Worm (Caenorhabditis elegans) whole organism, L4 larva: ENCODE measurements around the gene gpa-7.

ENCODE experiments used
- ZK546.5 ChIP-seq, 2 experiments: sonication (generic microtip); optimal IDR thresholded peaks; 2 replicates each; lab custom pipeline; 2017; ENCODE audit warnings: missing biosample characterization in 2 of 2, missing genetic modification characterization in 2 of 2
- aly-2 ChIP-seq: sonication (generic microtip); optimal IDR thresholded peaks from 2 replicates; lab custom pipeline; 2018; ENCODE audit warnings: missing biosample characterization, missing genetic modification characterization
- ceh-82 ChIP-seq: sonication (generic microtip); optimal IDR thresholded peaks from 2 replicates; lab custom pipeline; 2017; ENCODE audit warnings: missing biosample characterization, missing genetic modification characterization
- dpl-1 ChIP-seq: fragments of 150-350 bp; optimal IDR thresholded peaks from 2 replicates; lab custom pipeline; 2014; ENCODE audit warnings: missing biosample characterization, missing genetic modification reagents, missing genetic modification characterization
- fkh-10 ChIP-seq: fragments of 150-350 bp; optimal IDR thresholded peaks from 2 replicates; lab custom pipeline; 2014; ENCODE audit warnings: missing biosample characterization, missing genetic modification reagents, missing genetic modification characterization
- lir-3 ChIP-seq: sonication (generic microtip); optimal IDR thresholded peaks from 2 replicates; lab custom pipeline; 2016; ENCODE audit warnings: mild to moderate bottlenecking, missing genetic modification characterization, missing compliant biosample characterization
- mdl-1 ChIP-seq, 2 experiments: fragments of 150-350 bp in 1 of 2; sonication (generic microtip) in 1 of 2; optimal IDR thresholded peaks; 2 replicates each; lab custom pipeline; 2014 to 2017; ENCODE audit warnings: missing biosample characterization in 2 of 2, missing genetic modification characterization in 2 of 2
- nhr-28 ChIP-seq: fragments of 150-350 bp; optimal IDR thresholded peaks from 2 replicates; lab custom pipeline; 2014; ENCODE audit warnings: missing biosample characterization, missing genetic modification characterization
- nhr-77 ChIP-seq: fragments of 150-350 bp; optimal IDR thresholded peaks from 2 replicates; lab custom pipeline; 2014; ENCODE audit warnings: missing biosample characterization, missing genetic modification characterization
- pha-4 ChIP-seq, 2 experiments: fragments of 150-350 bp in 1 of 2; fragments of 200-800 bp in 1 of 2; sonication (Bioruptor generic) in 1 of 2; IDR thresholded peaks in 1 of 2; optimal IDR thresholded peaks in 1 of 2; 2 replicates each; pipeline versions ENCODE4 v1.3.6 to Lab custom; 2014 to 2022; ENCODE audit warnings: missing genetic modification characterization in 2 of 2, missing genetic modification reagents in 2 of 2, missing biosample characterization in 1 of 2, missing compliant biosample characterization in 1 of 2
- unc-62 ChIP-seq, 3 experiments: fragments of 150-350 bp in 1 of 3; sonication (generic microtip); optimal IDR thresholded peaks in 2 of 3; peaks in 1 of 3; 1 replicate in 1 of 3; 2 replicates in 2 of 3; lab custom pipeline; 2014 to 2017; ENCODE audit warnings: missing biosample characterization in 3 of 3, missing genetic modification characterization in 3 of 3, missing genetic modification reagents in 3 of 3, missing genotype in 1 of 3

ce11 chrIV:10357842-10358241 is 46.0 kb upstream of the gpa-7 start, which contains the start of gene gkow-1:
- TF ChIP-seq mdl-1 (tag; optimal IDR thresholded peaks at IDR 0.05; lab: Kevin White, UChicago): no peak
- no peak for TF ChIP-seq nhr-28 (tag; lab: Kevin White, UChicago)
- TF ChIP-seq ceh-82: no peak
- no peak for TF ChIP-seq unc-62 (GFP tag; optimal IDR thresholded peaks at IDR 0.05 in 1 of 2; lab: Kevin White, UChicago)
- no peak for TF ChIP-seq unc-62 (tag; optimal IDR thresholded peaks at IDR 0.05; lab: Kevin White, UChicago)
- TF ChIP-seq fkh-10 (GFP tag; lab: Kevin White, UChicago): no peak
- no peak for TF ChIP-seq pha-4 (GFP tag; IDR thresholded peaks at IDR 0.05; lab: Robert Waterston, UW)
- TF ChIP-seq pha-4 (tag; optimal IDR thresholded peaks at IDR 0.05; lab: Kevin White, UChicago): no peak
- no peak for TF ChIP-seq aly-2
- TF ChIP-seq dpl-1 (GFP tag; lab: Kevin White, UChicago): no peak
- no peak for TF ChIP-seq ZK546.5 (tag; optimal IDR thresholded peaks at IDR 0.05; lab: Kevin White, UChicago)
- TF ChIP-seq nhr-77: no peak
- TF ChIP-seq lir-3 (tag; lab: Kevin White, UChicago): no peak
